Worm (Caenorhabditis elegans) whole organism, L3 larva: ENCODE data around the gene pigt-1.

Experiments used
- ZK546.5 ChIP-seq: sonication (generic microtip); optimal IDR thresholded peaks from 2 replicates; lab custom pipeline; 2017; ENCODE audit warnings: missing biosample characterization, missing genetic modification characterization
- ceh-9 ChIP-seq: sonication (generic microtip); optimal IDR thresholded peaks from 2 replicates; lab custom pipeline; 2018; ENCODE audit warnings: missing biosample characterization, missing genetic modification characterization
- egl-27 ChIP-seq: sonication (generic microtip); optimal IDR thresholded peaks from 4 replicates; lab custom pipeline; 2017; ENCODE audit warnings: missing biosample characterization, missing genetic modification reagents, missing genetic modification characterization
- elt-1 ChIP-seq: fragments of 150-350 bp; optimal IDR thresholded peaks from 2 replicates; lab custom pipeline; 2014; ENCODE audit warnings: missing biosample characterization, missing genetic modification characterization
- elt-2 ChIP-seq: sonication (generic microtip); optimal IDR thresholded peaks from 2 replicates; lab custom pipeline; 2016; ENCODE audit warnings: missing genetic modification reagents, mild to moderate bottlenecking, missing genetic modification characterization, missing compliant biosample characterization
- elt-3 ChIP-seq, 3 experiments: fragments of 150-350 bp in 1 of 3; sonication (generic microtip) in 2 of 3; optimal IDR thresholded peaks; 2 replicates in 2 of 3; 4 replicates in 1 of 3; lab custom pipeline; 2014 to 2017; ENCODE audit warnings: missing biosample characterization in 3 of 3, missing genetic modification characterization in 3 of 3
- eor-1 ChIP-seq, 2 experiments: fragments of 150-350 bp; optimal IDR thresholded peaks; 2 replicates each; lab custom pipeline; 2014 to 2018; ENCODE audit warnings: missing biosample characterization in 2 of 2, missing genetic modification characterization in 2 of 2
- fkh-10 ChIP-seq: sonication (generic microtip); optimal IDR thresholded peaks from 2 replicates; lab custom pipeline; 2017; ENCODE audit warnings: missing biosample characterization, missing genetic modification reagents, missing genetic modification characterization
- fkh-2 ChIP-seq: fragments of 150-350 bp; optimal IDR thresholded peaks from 2 replicates; lab custom pipeline; 2014; ENCODE audit warnings: missing biosample characterization, missing genetic modification reagents, missing genetic modification characterization
- jun-1 ChIP-seq: fragments of 150-350 bp; optimal IDR thresholded peaks from 2 replicates; lab custom pipeline; 2014; ENCODE audit warnings: missing biosample characterization, missing genetic modification reagents, missing genetic modification characterization
- lin-15B ChIP-seq: fragments of 150-350 bp; optimal IDR thresholded peaks from 2 replicates; lab custom pipeline; 2014; ENCODE audit warnings: missing biosample characterization, missing genetic modification characterization
- lin-39 ChIP-seq: fragments of 150-350 bp; optimal IDR thresholded peaks from 2 replicates; lab custom pipeline; 2018; ENCODE audit warnings: missing biosample characterization, missing genetic modification reagents, missing genetic modification characterization
- lsy-12 ChIP-seq: sonication (generic microtip); optimal IDR thresholded peaks from 2 replicates; lab custom pipeline; 2016; ENCODE audit warnings: mild to moderate bottlenecking, missing genetic modification characterization, missing compliant biosample characterization
- mdl-1 ChIP-seq: fragments of 150-350 bp; optimal IDR thresholded peaks from 2 replicates; lab custom pipeline; 2014; ENCODE audit warnings: missing biosample characterization, missing genetic modification characterization
- mml-1 ChIP-seq: fragments of 150-350 bp; sonication (generic microtip); optimal IDR thresholded peaks from 3 replicates; lab custom pipeline; 2014; ENCODE audit warnings: missing biosample characterization, missing genetic modification characterization
- nhr-11 ChIP-seq: fragments of 150-350 bp; optimal IDR thresholded peaks from 2 replicates; lab custom pipeline; 2014; ENCODE audit warnings: missing biosample characterization, missing genetic modification characterization
- nhr-12 ChIP-seq: fragments of 150-350 bp; optimal IDR thresholded peaks from 2 replicates; lab custom pipeline; 2014; ENCODE audit warnings: missing biosample characterization, missing genetic modification characterization
- nhr-23 ChIP-seq: fragments of 150-350 bp; optimal IDR thresholded peaks from 2 replicates; lab custom pipeline; 2014; ENCODE audit warnings: missing biosample characterization, missing genetic modification reagents, missing genetic modification characterization
- nhr-237 ChIP-seq: fragments of 150-350 bp; optimal IDR thresholded peaks from 2 replicates; lab custom pipeline; 2014; ENCODE audit warnings: missing biosample characterization, missing genetic modification characterization
- nhr-25 ChIP-seq: sonication (generic microtip); optimal IDR thresholded peaks from 2 replicates; lab custom pipeline; 2017; ENCODE audit warnings: missing biosample characterization, missing genetic modification characterization
- nhr-28 ChIP-seq: fragments of 150-350 bp; optimal IDR thresholded peaks from 2 replicates; lab custom pipeline; 2014; ENCODE audit warnings: missing biosample characterization, missing genetic modification characterization
- nhr-43 ChIP-seq: sonication (generic microtip); optimal IDR thresholded peaks from 2 replicates; lab custom pipeline; 2016; ENCODE audit warnings: mild to moderate bottlenecking, missing genetic modification characterization, missing compliant biosample characterization; ENCODE audit not compliant: poor library complexity, severe bottlenecking
- nhr-76 ChIP-seq: fragments of 150-350 bp; sonication (generic microtip); optimal IDR thresholded peaks from 5 replicates; lab custom pipeline; 2014; ENCODE audit warnings: missing biosample characterization, missing genetic modification characterization
- nhr-77 ChIP-seq: fragments of 150-350 bp; optimal IDR thresholded peaks from 2 replicates; lab custom pipeline; 2014; ENCODE audit warnings: missing biosample characterization, missing genetic modification characterization
- pqm-1 ChIP-seq: fragments of 150-350 bp; optimal IDR thresholded peaks from 2 replicates; lab custom pipeline; 2017; ENCODE audit warnings: missing biosample characterization, missing genetic modification characterization, inconsistent platforms
- skn-1 ChIP-seq: fragments of 150-350 bp; optimal IDR thresholded peaks from 2 replicates; lab custom pipeline; 2014; ENCODE audit warnings: missing biosample characterization, missing genetic modification characterization
- unc-62 ChIP-seq: fragments of 150-350 bp; sonication (generic microtip); optimal IDR thresholded peaks from 4 replicates; lab custom pipeline; 2014; ENCODE audit warnings: missing biosample characterization, missing genetic modification reagents, missing genetic modification characterization
- zag-1 ChIP-seq: fragments of 150-350 bp; optimal IDR thresholded peaks from 2 replicates; lab custom pipeline; 2014; ENCODE audit warnings: missing biosample characterization, missing genetic modification characterization
- ztf-11 ChIP-seq: fragments of 150-350 bp; optimal IDR thresholded peaks from 2 replicates; lab custom pipeline; 2014; ENCODE audit warnings: missing biosample characterization, missing genetic modification characterization
- ztf-4 ChIP-seq: fragments of 150-350 bp; optimal IDR thresholded peaks from 2 replicates; lab custom pipeline; 2014; ENCODE audit warnings: missing biosample characterization, missing genetic modification characterization

The pigt-1 gene

DNA sequence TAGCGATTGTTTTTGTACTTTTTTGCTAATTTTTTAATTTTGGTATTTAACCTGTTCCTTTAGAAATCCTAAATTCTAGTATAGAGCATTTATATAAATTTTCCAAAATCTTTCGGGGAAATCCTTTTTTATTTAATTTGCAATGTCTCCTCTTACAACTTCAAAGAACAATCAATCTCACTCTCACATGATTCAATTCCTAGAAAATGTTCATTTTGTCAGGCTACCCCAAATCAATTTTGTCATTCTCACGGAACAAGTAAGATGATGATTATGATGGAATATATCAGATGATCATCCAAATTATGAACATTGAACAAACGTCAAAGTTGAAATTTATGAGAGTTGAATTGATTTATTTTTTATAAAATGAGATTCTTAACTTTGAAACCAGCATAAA is 21.3 kb downstream of the pigt-1 start:
- TF ChIP-seq fkh-10 (GFP tag; lab: Kevin White, UChicago) (peak; percentile 85), nhr-23 (tag; lab: Kevin White, UChicago) (peak; percentile 58), nhr-11 (tag; lab: Kevin White, UChicago) (peak; percentile 37), elt-3 (tag; optimal IDR thresholded peaks at IDR 0.05; lab: Kevin White, UChicago) (no peak), nhr-12 (tag; lab: Kevin White, UChicago) (no peak), jun-1 (tag; lab: Kevin White, UChicago) (no peak), nhr-43 (tag; lab: Kevin White, UChicago) (peak; percentile 42), unc-62 (GFP tag; lab: Kevin White, UChicago) (no peak), ceh-9 (no peak), lsy-12 (tag; lab: Kevin White, UChicago) (no peak), elt-2 (tag; lab: Kevin White, UChicago) (no peak)

DNA sequence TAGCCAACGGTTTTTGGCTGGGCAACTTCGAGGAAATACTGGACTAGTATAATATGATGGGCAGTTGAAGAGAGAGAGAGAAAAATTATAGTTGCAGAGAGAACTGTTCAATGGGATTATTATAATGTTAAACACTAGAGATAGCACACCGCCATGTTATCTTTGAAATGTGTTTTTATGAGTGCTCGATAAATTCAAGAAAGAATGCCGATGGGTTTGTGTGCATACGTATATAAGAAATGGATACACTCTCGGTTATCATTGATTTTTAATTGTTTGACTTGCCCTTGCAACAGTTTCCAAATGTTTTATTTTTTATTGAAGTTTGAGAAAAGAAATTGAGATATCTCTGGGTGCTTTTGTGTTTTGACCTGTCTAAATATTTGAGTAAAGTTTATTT is 21.9 kb downstream of the pigt-1 start, which contains the start of gene F17C11.12:
Gene F17C11.12 (minus strand): TSS at position 240 of the 400 bp plus-strand sequence.
- TF ChIP-seq elt-2 (tag; lab: Kevin White, UChicago) (peak; percentile 91), pqm-1 (tag; lab: Kevin White, UChicago) (peak; percentile 86), ztf-4 (no peak)

DNA sequence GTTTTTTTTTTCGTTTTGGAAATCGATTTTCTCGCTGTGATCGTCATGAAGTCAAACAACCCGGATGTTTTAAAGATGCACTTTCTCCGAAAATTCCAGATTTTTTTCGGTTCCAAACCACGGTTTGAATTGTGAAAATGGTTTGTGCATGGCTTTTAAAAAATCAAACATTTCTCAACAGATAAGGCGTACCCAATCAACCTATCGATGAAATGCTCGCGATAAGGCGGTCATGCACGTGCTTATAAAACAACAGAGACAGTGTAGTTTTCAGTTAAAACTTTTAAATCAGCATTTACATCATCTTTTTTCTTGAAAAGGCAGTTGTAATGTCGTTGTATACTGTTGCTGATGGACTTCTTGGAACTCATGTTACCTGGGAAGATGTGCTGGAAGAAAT is 26.2 kb downstream of the pigt-1 start, which contains the start of gene F58B4.5:
Gene F58B4.5 (plus strand): TSS at position 283 of the 400 bp plus-strand sequence.
- TF ChIP-seq fkh-2 (tag; lab: Kevin White, UChicago) = no peak
- peak; percentile 29 for TF ChIP-seq pqm-1 (tag; lab: Kevin White, UChicago)
- TF ChIP-seq elt-2 (tag; lab: Kevin White, UChicago) = peak; percentile 94

DNA sequence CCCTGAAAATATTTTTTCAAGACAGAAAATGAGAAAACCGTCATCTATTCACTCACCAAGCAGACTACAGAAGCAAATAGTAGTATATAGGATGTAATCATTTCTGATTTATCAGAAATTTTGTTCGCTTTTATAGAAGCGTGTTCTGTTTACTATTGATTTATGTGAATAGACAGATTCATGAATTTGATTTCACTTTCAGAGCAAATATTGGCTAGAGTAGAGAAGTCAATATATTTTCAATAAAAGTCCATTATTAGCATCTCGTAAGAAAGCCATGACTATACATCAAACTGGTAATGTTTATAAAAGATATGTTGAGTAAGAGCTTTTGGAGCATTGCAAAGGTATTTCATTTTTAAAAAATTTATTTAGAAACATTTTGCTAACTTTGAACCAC is 27.4 kb downstream of the pigt-1 start, which contains the start of gene scvp-1:
Gene scvp-1 (minus strand): TSS at position 101 of the 400 bp plus-strand sequence.
- no peak for TF ChIP-seq ZK546.5 (tag; lab: Kevin White, UChicago)
- TF ChIP-seq nhr-43 (tag; lab: Kevin White, UChicago) = no peak
- no peak for TF ChIP-seq skn-1 (tag; lab: Kevin White, UChicago)
- no peak for TF ChIP-seq nhr-23 (tag; lab: Kevin White, UChicago)

- TF ChIP-seq elt-1 (tag; lab: Kevin White, UChicago) = no peak
- no peak for TF ChIP-seq nhr-237 (tag; lab: Kevin White, UChicago)
- TF ChIP-seq ztf-4 = no peak
- no peak for TF ChIP-seq zag-1 (tag; lab: Kevin White, UChicago)
- TF ChIP-seq nhr-25 (tag; lab: Kevin White, UChicago) = no peak
- no peak for TF ChIP-seq mdl-1 (tag; lab: Kevin White, UChicago)
- no peak for TF ChIP-seq nhr-23 (tag; lab: Kevin White, UChicago)
Measured at ce11 chrV:10929511-10929910, 29.1 kb downstream of the pigt-1 start, which contains the start of gene F58B4.3. TSS of gene F58B4.3 (plus strand) at chrV:10929811.

- TF ChIP-seq ZK546.5 (tag; lab: Kevin White, UChicago) = no peak
- TF ChIP-seq fkh-2 (tag; lab: Kevin White, UChicago) = no peak
- TF ChIP-seq nhr-76 (tag; lab: Kevin White, UChicago) = no peak
- TF ChIP-seq ztf-11 (tag; lab: Kevin White, UChicago) = no peak
- TF ChIP-seq jun-1 (tag; lab: Kevin White, UChicago) = no peak
- TF ChIP-seq egl-27 (tag; lab: Kevin White, UChicago) = no peak
- no peak for TF ChIP-seq lin-39
- no peak for TF ChIP-seq nhr-237 (tag; lab: Kevin White, UChicago)
- no peak for TF ChIP-seq nhr-28 (tag; lab: Kevin White, UChicago)
- TF ChIP-seq ztf-4 = no peak
- no peak for TF ChIP-seq eor-1 (tag; optimal IDR thresholded peaks at IDR 0.05; lab: Kevin White, UChicago)
- no peak for TF ChIP-seq nhr-77 (tag; lab: Kevin White, UChicago)
- no peak for TF ChIP-seq zag-1 (tag; lab: Kevin White, UChicago)
- no peak for TF ChIP-seq nhr-11 (tag; lab: Kevin White, UChicago)
- TF ChIP-seq fkh-10 (GFP tag; lab: Kevin White, UChicago) = no peak
- no peak for TF ChIP-seq lin-15B (tag; lab: Kevin White, UChicago)
- no peak for TF ChIP-seq pqm-1 (tag; lab: Kevin White, UChicago)
- no peak for TF ChIP-seq mml-1
Measured at ce11 chrV:10925658-10926057, 33.0 kb downstream of the pigt-1 start.
